In the genomic region with DNA sequence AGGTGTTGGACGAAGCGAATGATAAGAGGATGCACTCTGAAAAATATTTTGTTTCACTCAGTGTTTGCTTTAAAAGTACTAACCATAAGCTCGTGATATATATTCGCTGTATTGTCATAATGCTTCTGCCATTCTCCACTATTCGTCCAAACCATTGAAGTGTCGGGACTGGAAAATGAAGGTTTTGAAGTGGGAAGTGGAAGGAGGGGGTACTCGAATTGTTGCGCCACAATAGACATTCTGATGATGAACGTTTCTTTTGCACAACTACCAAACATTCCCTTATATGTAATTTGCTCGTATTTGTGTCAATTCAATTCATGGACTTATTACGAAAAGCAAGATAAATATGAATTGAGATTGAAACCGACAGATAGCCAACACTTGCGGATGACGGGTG, we compare ENCODE assay signal across 2 worm cellular contexts.
A peak's percentile ranks its signal among the peaks of the same experiment; 100 is the strongest.
TF ChIP-seq lines count a peak whose summit lies in the region.

No protein-coding gene starts in this region.

TF ChIP-seq in whole organism, L1 larva, 84 proteins besides CTCF, POLR2A, EP300 and RAD21:
- no peak for TF ChIP-seq vab-15 (tag; optimal IDR thresholded peaks at IDR 0.05; lab: Kevin White, UChicago)
- TF ChIP-seq fkh-10 (GFP tag; optimal IDR thresholded peaks at IDR 0.05; lab: Kevin White, UChicago) = peak; percentile 16
- no peak for TF ChIP-seq ceh-88 (GFP tag; IDR thresholded peaks at IDR 0.05; lab: Robert Waterston, UW)
- TF ChIP-seq nhr-90 (tag; optimal IDR thresholded peaks at IDR 0.05; lab: Kevin White, UChicago; ENCODE audit: poor library complexity) = no peak

TF ChIP-seq in whole organism, young adult, 124 proteins besides CTCF, POLR2A, EP300 and RAD21:
- no peak for TF ChIP-seq ztf-28 (GFP tag; IDR thresholded peaks at IDR 0.05; lab: Robert Waterston, UW)
- TF ChIP-seq ceh-27 (GFP tag; optimal IDR thresholded peaks at IDR 0.05; lab: Kevin White, UChicago) = peak; percentile 61
